Fruit fly (Drosophila melanogaster): ENCODE measurements around the gene mei-38.

Gene mei-38

DNA sequence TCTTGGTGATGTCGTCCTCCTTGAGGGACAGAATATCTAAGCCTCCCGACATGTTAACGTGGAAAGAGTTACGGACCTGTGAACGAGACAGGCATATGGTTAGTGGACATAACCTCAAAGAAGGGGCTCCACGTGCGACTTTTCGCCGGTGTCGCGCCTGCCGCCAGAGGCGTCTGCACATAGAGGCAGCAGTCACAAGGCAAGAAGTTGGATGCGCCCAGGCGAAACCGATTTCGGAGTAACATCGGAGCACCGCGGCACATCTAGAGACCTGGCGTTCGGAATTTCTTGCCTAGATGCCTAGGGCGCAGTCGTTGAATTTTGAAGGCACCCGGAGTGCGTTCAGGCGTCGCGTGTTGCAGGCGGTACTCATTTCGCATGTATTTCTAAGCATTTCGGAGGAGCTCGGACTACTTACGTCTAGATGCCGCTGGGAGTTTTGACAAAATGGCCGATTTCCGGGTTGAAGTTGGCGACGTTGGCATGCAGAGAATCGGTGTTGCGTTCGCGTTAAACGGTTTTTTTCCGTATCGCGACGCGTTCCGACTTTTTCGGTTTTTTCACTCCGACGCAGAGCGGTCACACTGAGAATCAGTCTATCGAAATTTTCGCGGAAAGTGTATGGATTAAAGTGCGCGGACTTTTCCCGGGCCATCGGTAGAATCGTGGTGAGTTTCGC lies 6.1 kb downstream of the mei-38 start, which contains the start of the genes sta and inc (continued):
- peak; percentile 92 for TF ChIP-seq Lhr (GFP tag; optimal IDR thresholded peaks at IDR 0.05)
- TF ChIP-seq CG8765 (GFP tag; IDR thresholded peaks at IDR 0.05), result no peak
- no peak for TF ChIP-seq CG10654 (GFP tag; optimal IDR thresholded peaks at IDR 0.05)
- peak; percentile 55 for TF ChIP-seq CG10147 (GFP tag; optimal IDR thresholded peaks at IDR 0.05)
- TF ChIP-seq yki (optimal IDR thresholded peaks at IDR 0.05), result no peak
- TF ChIP-seq Meics (GFP tag; optimal IDR thresholded peaks at IDR 0.05), result peak; percentile 87
- peak; percentile 51; the same call in 1 of the 3 replicates for TF ChIP-seq CG17361 (GFP tag; IDR thresholded peaks at IDR 0.05)
- peak; percentile 70; the same call in 2 of the 3 replicates for TF ChIP-seq zfh1 (GFP tag; IDR thresholded peaks at IDR 0.05)
- peak; percentile 90 for TF ChIP-seq dm (GFP tag; optimal IDR thresholded peaks at IDR 0.05)
- no peak for TF ChIP-seq CG12769 (tag; optimal IDR thresholded peaks at IDR 0.05)
- TF ChIP-seq CG1647 (GFP tag; optimal IDR thresholded peaks at IDR 0.05), result peak; percentile 35
- no peak for TF ChIP-seq CG17568 (GFP tag; optimal IDR thresholded peaks at IDR 0.05)
- peak; percentile 33; the same call in 1 of the 2 replicates for TF ChIP-seq wdn (GFP tag; IDR thresholded peaks at IDR 0.05)
- no peak for TF ChIP-seq D (optimal IDR thresholded peaks at IDR 0.05)
- TF ChIP-seq D (GFP tag; optimal IDR thresholded peaks at IDR 0.05), result peak; percentile 46
- TF ChIP-seq Jarid2 (GFP tag; optimal IDR thresholded peaks at IDR 0.05), result peak; percentile 76
- peak in 1 of 3 experiments; percentile 82 for TF ChIP-seq Stat92E (GFP tag; optimal IDR thresholded peaks at IDR 0.05)
- TF ChIP-seq slou (GFP tag; optimal IDR thresholded peaks at IDR 0.05), result peak; percentile 17
- peak; percentile 12 for TF ChIP-seq Blimp-1 (GFP tag; optimal IDR thresholded peaks at IDR 0.05)
- peak; percentile 15 for TF ChIP-seq Chrac-16 (GFP tag; optimal IDR thresholded peaks at IDR 0.05)
- no peak for TF ChIP-seq vnd (GFP tag; IDR thresholded peaks at IDR 0.05; ENCODE audit: partially characterized antibody)
- TF ChIP-seq Side (GFP tag; optimal IDR thresholded peaks at IDR 0.05), result peak; percentile 84
- peak; percentile 79 for TF ChIP-seq CG13296 (GFP tag; optimal IDR thresholded peaks at IDR 0.05)
- peak; percentile 90 for TF ChIP-seq Fer1 (GFP tag; optimal IDR thresholded peaks at IDR 0.05)
- peak; percentile 39 for TF ChIP-seq Sin3A (optimal IDR thresholded peaks at IDR 0.05)
- no peak for TF ChIP-seq Ets65A (GFP tag)
- TF ChIP-seq CoRest (tag; optimal IDR thresholded peaks at IDR 0.05), result peak; percentile 44
- TF ChIP-seq ranshi (GFP tag; IDR thresholded peaks at IDR 0.05), result peak; percentile 52; the same call in 1 of the 2 replicates
- TF ChIP-seq Adf1 (GFP tag; IDR thresholded peaks at IDR 0.05), result peak; percentile 53
- TF ChIP-seq sqz (GFP tag; optimal IDR thresholded peaks at IDR 0.05), result peak; percentile 55
- peak; percentile 31 for TF ChIP-seq zen (tag; optimal IDR thresholded peaks at IDR 0.05)
- peak; percentile 72 for TF ChIP-seq CG17385 (GFP tag; optimal IDR thresholded peaks at IDR 0.05)
- no peak for TF ChIP-seq Trl (optimal IDR thresholded peaks at IDR 0.05)
- peak; percentile 63 for TF ChIP-seq Trl (GFP tag; optimal IDR thresholded peaks at IDR 0.05)
- peak; percentile 53; the same call in 1 of the 2 replicates for TF ChIP-seq CG9932 (GFP tag; IDR thresholded peaks at IDR 0.05)
- peak; percentile 2 for TF ChIP-seq ind (GFP tag; optimal IDR thresholded peaks at IDR 0.05)
- TF ChIP-seq Oli (tag; optimal IDR thresholded peaks at IDR 0.05), result peak; percentile 31
- TF ChIP-seq kah (GFP tag; optimal IDR thresholded peaks at IDR 0.05), result peak; percentile 46
- TF ChIP-seq CG31365 (tag; optimal IDR thresholded peaks at IDR 0.05), result peak; percentile 73
- peak; percentile 26 for TF ChIP-seq CG30431 (GFP tag; optimal IDR thresholded peaks at IDR 0.05)
- TF ChIP-seq CG13624 (GFP tag; optimal IDR thresholded peaks at IDR 0.05), result peak; percentile 73
- TF ChIP-seq CG6175 (GFP tag; IDR thresholded peaks at IDR 0.05), result 0 out of 3 replicates have a peak, but pooled peaks have one; percentile 20
- TF ChIP-seq CG7745 (tag; optimal IDR thresholded peaks at IDR 0.05), result peak; percentile 26
- no peak for TF ChIP-seq Neu2 (GFP tag; optimal IDR thresholded peaks at IDR 0.05; ENCODE audit: borderline replicate concordance)
- no peak for TF ChIP-seq hb (GFP tag; IDR thresholded peaks at IDR 0.05; ENCODE audit: partially characterized antibody)
- TF ChIP-seq Scr (GFP tag; IDR thresholded peaks at IDR 0.05; ENCODE audit: partially characterized antibody), result peak; percentile 66
- no peak for TF ChIP-seq CG43689 (GFP tag; IDR thresholded peaks at IDR 0.05)
- peak; percentile 40 for TF ChIP-seq mam (GFP tag; optimal IDR thresholded peaks at IDR 0.05)
- peak; percentile 86 for TF ChIP-seq MTF-1 (GFP tag; optimal IDR thresholded peaks at IDR 0.05; ENCODE audit: borderline replicate concordance)
- peak; percentile 92 for TF ChIP-seq lab (GFP tag; optimal IDR thresholded peaks at IDR 0.05)
